Fruit fly (Drosophila melanogaster) whole organism: ENCODE results near the gene CG3726.

Experiments used
- CG8478 ChIP-seq: fragments of >200 bp; optimal IDR thresholded peaks from 2 replicates; lab custom pipeline; 2018; ENCODE audit warnings: inconsistent platforms
- Dll ChIP-seq: fragments of >200 bp; optimal IDR thresholded peaks from 2 replicates; lab custom pipeline; 2017
- EcR ChIP-seq, 2 experiments: fragments of >200 bp; optimal IDR thresholded peaks; 2 replicates each; lab custom pipeline; 2017; ENCODE audit warnings: missing biosample characterization in 2 of 2, missing genetic modification characterization in 2 of 2, missing genetic modification reagents in 2 of 2
- psq ChIP-seq: fragments of >200 bp; optimal IDR thresholded peaks from 2 replicates; lab custom pipeline; 2017
- usp ChIP-seq: fragments of >200 bp; optimal IDR thresholded peaks from 2 replicates; lab custom pipeline; 2017; ENCODE audit warnings: missing biosample characterization, missing genetic modification characterization, mixed read lengths

DNA sequence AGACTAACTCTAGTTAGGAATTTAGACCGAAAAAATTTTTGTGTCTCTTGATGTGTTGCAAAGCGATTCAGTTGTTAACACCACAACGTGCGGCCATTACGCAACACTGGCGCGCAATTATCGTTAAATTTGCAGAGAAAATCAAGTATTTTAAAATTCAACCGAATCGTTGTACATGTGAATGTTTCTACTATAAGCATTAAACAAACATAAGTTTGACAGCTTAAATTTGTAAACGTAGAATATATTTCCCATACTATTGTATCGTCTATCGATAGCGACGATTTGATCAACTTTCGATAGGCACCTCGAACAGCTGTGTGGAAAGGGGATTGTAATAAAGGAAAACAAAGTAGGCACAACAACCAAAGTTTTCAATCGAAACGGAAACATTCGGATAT lies 37.4 kb upstream of the CG3726 start, which contains the start of the genes Usp30 and CG16721:
- TF ChIP-seq usp (no peak), Dll (no peak), EcR (GFP tag; optimal IDR thresholded peaks at IDR 0.05; lab: Kevin White, UChicago) (no peak), psq (lab: Kevin White, UChicago) (no peak), CG8478 (lab: Kevin White, UChicago) (no peak)
